Worm (Caenorhabditis elegans): ENCODE data around the gene fem-3.

ce11 chrIV:9090538-9091195, 14.1 kb upstream of the fem-3 start:
- TF ChIP-seq unc-39 (tag; optimal IDR thresholded peaks at IDR 0.05): no peak
- TF ChIP-seq pha-4 (tag; optimal IDR thresholded peaks at IDR 0.05): no peak

Data from whole organism, L3 larva.